Worm (Caenorhabditis elegans) whole organism, L4 larva: ENCODE results near the gene F53A9.6.
A peak's percentile ranks its signal among the peaks of the same experiment; 100 is the strongest.

Experiments
- F26F4.8 ChIP-seq: fragments of 200-800 bp; sonication (Bioruptor generic); conservative IDR thresholded peaks from 2 replicates; pipeline ENCODE4 v1.3.6; 2022; ENCODE audit warnings: missing genetic modification characterization, missing compliant biosample characterization
- F37D6.2 ChIP-seq: sonication (generic microtip); optimal IDR thresholded peaks from 2 replicates; lab custom pipeline; 2016; ENCODE audit warnings: mild to moderate bottlenecking, missing genetic modification characterization, missing compliant biosample characterization
- R02D3.7 ChIP-seq: fragments of 150-350 bp; sonication (generic microtip); optimal IDR thresholded peaks from 3 replicates; lab custom pipeline; 2014; ENCODE audit warnings: missing biosample characterization, missing genetic modification characterization
- Y5F2A.4 ChIP-seq: fragments of 200-800 bp; sonication (Bioruptor generic); optimal IDR thresholded peaks from 2 replicates; lab custom pipeline; 2018; ENCODE audit warnings: mild to moderate bottlenecking, missing genetic modification characterization, missing compliant biosample characterization
- Y75B8A.6 ChIP-seq: fragments of 200-800 bp; sonication (Bioruptor generic); IDR thresholded peaks from 2 replicates; pipeline ENCODE4 v1.3.6; 2022; ENCODE audit warnings: missing genetic modification reagents, missing genetic modification characterization, missing compliant biosample characterization
- ZK546.5 ChIP-seq, 2 experiments: sonication (generic microtip); optimal IDR thresholded peaks; 2 replicates each; lab custom pipeline; 2017; ENCODE audit warnings: missing biosample characterization in 2 of 2, missing genetic modification characterization in 2 of 2
- aha-1 ChIP-seq: fragments of 150-350 bp; peaks from one replicate; lab custom pipeline; 2014; ENCODE audit warnings: missing biosample characterization, missing genetic modification characterization
- aly-2 ChIP-seq: sonication (generic microtip); optimal IDR thresholded peaks from 2 replicates; lab custom pipeline; 2018; ENCODE audit warnings: missing biosample characterization, missing genetic modification characterization
- attf-4 ChIP-seq: sonication (generic microtip); optimal IDR thresholded peaks from 3 replicates; lab custom pipeline; 2017; ENCODE audit warnings: missing biosample characterization, missing genetic modification characterization
- ceh-28 ChIP-seq: fragments of 150-350 bp; optimal IDR thresholded peaks from 2 replicates; lab custom pipeline; 2014; ENCODE audit warnings: missing biosample characterization, missing genetic modification reagents, missing genetic modification characterization
- ceh-44 ChIP-seq: fragments of 200-800 bp; sonication (Bioruptor generic); IDR thresholded peaks from 2 replicates; pipeline ENCODE4 v1.3.6; 2022; ENCODE audit warnings: missing genetic modification reagents, missing genetic modification characterization, missing compliant biosample characterization
- ceh-82 ChIP-seq: sonication (generic microtip); optimal IDR thresholded peaks from 2 replicates; lab custom pipeline; 2017; ENCODE audit warnings: missing biosample characterization, missing genetic modification characterization
- daf-12 ChIP-seq: fragments of 150-350 bp; optimal IDR thresholded peaks from 2 replicates; lab custom pipeline; 2014; ENCODE audit warnings: missing biosample characterization, missing genetic modification reagents, missing genetic modification characterization
- daf-8 ChIP-seq: fragments of 200-800 bp; sonication (Bioruptor generic); IDR thresholded peaks from 2 replicates; pipeline ENCODE4 v1.3.6; 2022; ENCODE audit warnings: missing genetic modification characterization, missing compliant biosample characterization
- dmd-9 ChIP-seq: fragments of 200-800 bp; sonication (Bioruptor generic); IDR thresholded peaks from 2 replicates; pipeline ENCODE4 v1.3.6; 2022; ENCODE audit warnings: missing genetic modification reagents, missing genetic modification characterization, missing compliant biosample characterization
- duxl-1 ChIP-seq: sonication (generic microtip); optimal IDR thresholded peaks from 2 replicates; lab custom pipeline; 2016; ENCODE audit warnings: mild to moderate bottlenecking, missing genetic modification characterization, moderate library complexity, missing compliant biosample characterization; ENCODE audit not compliant: poor library complexity
- egl-27 ChIP-seq: sonication (generic microtip); optimal IDR thresholded peaks from 3 replicates; lab custom pipeline; 2017; ENCODE audit warnings: missing biosample characterization, missing genetic modification reagents, missing genetic modification characterization
- fkh-10 ChIP-seq: fragments of 150-350 bp; optimal IDR thresholded peaks from 2 replicates; lab custom pipeline; 2014; ENCODE audit warnings: missing biosample characterization, missing genetic modification reagents, missing genetic modification characterization
- hif-1 ChIP-seq, 2 experiments: sonication (generic microtip); optimal IDR thresholded peaks; 2 replicates each; lab custom pipeline; 2016 to 2017; ENCODE audit warnings: missing compliant biosample characterization in 2 of 2, missing genetic modification characterization in 2 of 2, missing genetic modification reagents in 2 of 2, missing genotype in 2 of 2, mild to moderate bottlenecking in 1 of 2
- hlh-11 ChIP-seq: fragments of 200-800 bp; sonication (Bioruptor generic); optimal IDR thresholded peaks from 2 replicates; lab custom pipeline; 2018; ENCODE audit warnings: mild to moderate bottlenecking, missing genetic modification characterization, missing compliant biosample characterization
- hlh-30 ChIP-seq: sonication (generic microtip); optimal IDR thresholded peaks from 2 replicates; lab custom pipeline; 2017; ENCODE audit warnings: antibody characterized with exemption, mild to moderate bottlenecking, missing genetic modification characterization, missing compliant biosample characterization; ENCODE audit not compliant: insufficient read depth
- lin-13 ChIP-seq: fragments of 150-350 bp; optimal IDR thresholded peaks from 2 replicates; lab custom pipeline; 2014; ENCODE audit warnings: missing biosample characterization, missing genetic modification reagents, missing genetic modification characterization
- lin-38 ChIP-seq: fragments of 200-800 bp; sonication (Bioruptor generic); IDR thresholded peaks from 2 replicates; pipeline ENCODE4 v1.3.6; 2022; ENCODE audit warnings: missing genetic modification reagents, missing genetic modification characterization, missing compliant biosample characterization
- lsy-2 ChIP-seq, 2 experiments: fragments of 150-350 bp in 1 of 2; sonication (generic microtip) in 1 of 2; optimal IDR thresholded peaks; 2 replicates each; lab custom pipeline; 2014 to 2017; ENCODE audit warnings: missing biosample characterization in 2 of 2, missing genetic modification characterization in 2 of 2
- mdl-1 ChIP-seq, 2 experiments: fragments of 150-350 bp in 1 of 2; sonication (generic microtip) in 1 of 2; optimal IDR thresholded peaks; 2 replicates each; lab custom pipeline; 2014 to 2017; ENCODE audit warnings: missing biosample characterization in 2 of 2, missing genetic modification characterization in 2 of 2
- mxl-2 ChIP-seq: fragments of 200-800 bp; sonication (Bioruptor generic); conservative IDR thresholded peaks from 2 replicates; pipeline ENCODE4 v1.3.6; 2022; ENCODE audit warnings: missing genetic modification reagents, missing genetic modification characterization, missing compliant biosample characterization
- mxl-3 ChIP-seq: fragments of 200-800 bp; sonication (Bioruptor generic); optimal IDR thresholded peaks from 2 replicates; lab custom pipeline; 2018; ENCODE audit warnings: mild to moderate bottlenecking, missing genetic modification characterization, missing compliant biosample characterization
- nhr-10 ChIP-seq: fragments of 150-350 bp; optimal IDR thresholded peaks from 2 replicates; lab custom pipeline; 2014; ENCODE audit warnings: missing biosample characterization, missing genetic modification characterization
- nhr-111 ChIP-seq: fragments of 200-800 bp; sonication (Bioruptor generic); optimal IDR thresholded peaks from 2 replicates; lab custom pipeline; 2018; ENCODE audit warnings: mild to moderate bottlenecking, missing genetic modification characterization, missing compliant biosample characterization
- nhr-237 ChIP-seq: sonication (generic microtip); optimal IDR thresholded peaks from 2 replicates; lab custom pipeline; 2017; ENCODE audit warnings: missing biosample characterization, missing genetic modification characterization
- nhr-28 ChIP-seq: fragments of 150-350 bp; optimal IDR thresholded peaks from 2 replicates; lab custom pipeline; 2014; ENCODE audit warnings: missing biosample characterization, missing genetic modification characterization
- nhr-48 ChIP-seq: sonication (generic microtip); optimal IDR thresholded peaks from 2 replicates; lab custom pipeline; 2016; ENCODE audit warnings: mild to moderate bottlenecking, missing genetic modification characterization, missing compliant biosample characterization
- php-3 ChIP-seq: fragments of 200-800 bp; sonication (Bioruptor generic); IDR thresholded peaks from 2 replicates; pipeline ENCODE4 v1.3.6; 2022; ENCODE audit warnings: missing genetic modification reagents, missing genetic modification characterization, missing compliant biosample characterization
- pqm-1 ChIP-seq: sonication (generic microtip); optimal IDR thresholded peaks from 2 replicates; lab custom pipeline; 2017; ENCODE audit warnings: missing biosample characterization, missing genetic modification characterization
- skn-1 ChIP-seq: fragments of 150-350 bp; optimal IDR thresholded peaks from 2 replicates; lab custom pipeline; 2014; ENCODE audit warnings: missing biosample characterization, missing genetic modification characterization
- spr-1 ChIP-seq: sonication (generic microtip); optimal IDR thresholded peaks from 2 replicates; lab custom pipeline; 2016; ENCODE audit warnings: mild to moderate bottlenecking, missing genetic modification characterization, missing compliant biosample characterization
- unc-130 ChIP-seq: sonication (generic microtip); optimal IDR thresholded peaks from 2 replicates; lab custom pipeline; 2016; ENCODE audit warnings: missing genetic modification reagents, missing genetic modification characterization, missing compliant biosample characterization
- zag-1 ChIP-seq: fragments of 150-350 bp; optimal IDR thresholded peaks from 2 replicates; lab custom pipeline; 2014; ENCODE audit warnings: missing biosample characterization, missing genetic modification characterization
- zfp-3 ChIP-seq: fragments of 200-800 bp; sonication (Bioruptor generic); conservative IDR thresholded peaks from 2 replicates; pipeline ENCODE4 v1.3.6; 2022; ENCODE audit warnings: missing genetic modification reagents, missing genetic modification characterization, missing compliant biosample characterization
- zip-11 ChIP-seq: fragments of 200-800 bp; sonication (Bioruptor generic); IDR thresholded peaks from 2 replicates; pipeline ENCODE4 v1.3.6; 2022; ENCODE audit warnings: missing genetic modification characterization, missing compliant biosample characterization
- zip-2 ChIP-seq: fragments of 150-350 bp; optimal IDR thresholded peaks from 2 replicates; lab custom pipeline; 2014; ENCODE audit warnings: missing biosample characterization, missing genetic modification characterization
- ztf-11 ChIP-seq: fragments of 150-350 bp; optimal IDR thresholded peaks from 2 replicates; lab custom pipeline; 2014; ENCODE audit warnings: missing biosample characterization, missing genetic modification characterization

F53A9.6 gene

ce11 chrX:8750209-8750608 lies 36.6 kb upstream of the F53A9.6 start (continued):
- no peak for TF ChIP-seq zag-1 (tag; lab: Kevin White, UChicago)
- TF ChIP-seq nhr-111: no peak
- TF ChIP-seq F37D6.2 (tag; lab: Kevin White, UChicago): no peak
- TF ChIP-seq nhr-28 (tag; lab: Kevin White, UChicago): peak; percentile 95
- TF ChIP-seq fkh-10: no peak
- TF ChIP-seq zfp-3 (GFP tag; lab: Robert Waterston, UW): no peak
- TF ChIP-seq mxl-2 (GFP tag; lab: Robert Waterston, UW): 0 out of 2 replicates have a peak, but pooled peaks have one; percentile 32
- no peak for TF ChIP-seq aly-2 (tag; lab: Kevin White, UChicago)
- peak; percentile 64 for TF ChIP-seq hlh-30 (tag; lab: Kevin White, UChicago)
- peak in 1 of 2 experiments; percentile 71 for TF ChIP-seq mdl-1 (tag; optimal IDR thresholded peaks at IDR 0.05; lab: Kevin White, UChicago)
- TF ChIP-seq pqm-1 (tag; lab: Kevin White, UChicago): peak; percentile 87
- no peak for TF ChIP-seq dmd-9
- no peak for TF ChIP-seq attf-4 (tag; lab: Kevin White, UChicago)
- TF ChIP-seq F26F4.8 (GFP tag; lab: Robert Waterston, UW): no peak
- TF ChIP-seq spr-1 (tag; lab: Kevin White, UChicago): no peak
- TF ChIP-seq php-3: peak; percentile 64; the same call in 1 of the 2 replicates
- TF ChIP-seq lsy-2 (tag; optimal IDR thresholded peaks at IDR 0.05; lab: Kevin White, UChicago): peak in 1 of 2 experiments; percentile 25
- TF ChIP-seq R02D3.7 (tag; lab: Kevin White, UChicago): no peak
- no peak for TF ChIP-seq skn-1 (tag; lab: Kevin White, UChicago)
- no peak for TF ChIP-seq ceh-44 (GFP tag; lab: Robert Waterston, UW)
- TF ChIP-seq daf-8 (GFP tag; lab: Robert Waterston, UW): no peak
- no peak for TF ChIP-seq hif-1 (tag; optimal IDR thresholded peaks at IDR 0.05; lab: Kevin White, UChicago)
- peak; percentile 55 for TF ChIP-seq nhr-48
- no peak for TF ChIP-seq egl-27
- no peak for TF ChIP-seq aha-1 (tag; lab: Kevin White, UChicago)
- TF ChIP-seq mxl-3: peak; percentile 49
- TF ChIP-seq zip-11 (GFP tag; lab: Robert Waterston, UW): no peak
- no peak for TF ChIP-seq ztf-11 (tag; lab: Kevin White, UChicago)

ce11 chrX:8745524-8745923 lies 31.9 kb upstream of the F53A9.6 start:
- TF ChIP-seq ceh-28 (tag; lab: Kevin White, UChicago) (no peak), daf-8 (GFP tag; lab: Robert Waterston, UW) (no peak), Y5F2A.4 (GFP tag; lab: Kevin White, UChicago) (no peak), nhr-10 (no peak), duxl-1 (tag; lab: Kevin White, UChicago) (no peak), ceh-44 (GFP tag; lab: Robert Waterston, UW) (no peak), zip-2 (tag; lab: Kevin White, UChicago) (no peak), daf-12 (tag; lab: Kevin White, UChicago) (no peak)

- TF ChIP-seq mdl-1 (tag; optimal IDR thresholded peaks at IDR 0.05; lab: Kevin White, UChicago) (no peak), Y75B8A.6 (no peak), hlh-11 (no peak), spr-1 (tag; lab: Kevin White, UChicago) (no peak), egl-27 (no peak), nhr-237 (tag; lab: Kevin White, UChicago) (no peak), nhr-10 (no peak), aha-1 (tag; lab: Kevin White, UChicago) (no peak), dmd-9 (no peak), lin-38 (GFP tag; lab: Robert Waterston, UW) (no peak), ZK546.5 (tag; optimal IDR thresholded peaks at IDR 0.05; lab: Kevin White, UChicago) (no peak), lin-13 (GFP tag; lab: Kevin White, UChicago) (no peak), R02D3.7 (tag; lab: Kevin White, UChicago) (no peak), duxl-1 (tag; lab: Kevin White, UChicago) (no peak), ceh-82 (tag; lab: Kevin White, UChicago) (no peak), mxl-3 (no peak), unc-130 (GFP tag; lab: Kevin White, UChicago) (no peak)
These were observed 30.8 kb upstream of the F53A9.6 start for ce11 chrX:8744192-8744985.
